Fruit fly (Drosophila melanogaster): ENCODE results near the gene Dh44.

Gene Dh44

DNA sequence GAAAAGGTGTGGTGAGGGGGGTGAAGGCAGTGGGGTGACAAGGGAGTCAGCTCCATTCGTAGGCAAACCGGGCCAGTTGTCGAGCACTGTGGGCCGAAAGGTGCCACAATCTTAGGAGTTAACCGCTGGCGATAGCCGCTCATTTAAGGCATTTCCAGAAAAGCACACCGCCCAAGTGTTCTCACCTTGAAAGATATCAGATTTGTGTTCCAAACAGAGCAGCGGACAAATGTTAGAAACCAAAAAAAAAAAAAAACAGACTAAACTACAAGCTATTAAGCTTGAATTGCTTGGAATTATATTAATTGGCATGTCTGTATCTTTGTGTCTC, 43.8 kb upstream of the Dh44 start (continued):
- TF ChIP-seq fkh (GFP tag; optimal IDR thresholded peaks at IDR 0.05) (no peak), dsx (GFP tag; optimal IDR thresholded peaks at IDR 0.05; ENCODE audit: poor library complexity, severe bottlenecking) (no peak), Hr39 (GFP tag; optimal IDR thresholded peaks at IDR 0.05) (no peak), svp (GFP tag) (no peak), CG6854 (GFP tag; optimal IDR thresholded peaks at IDR 0.05) (no peak), CG1621 (tag; optimal IDR thresholded peaks at IDR 0.05) (no peak), CG32006 (GFP tag; optimal IDR thresholded peaks at IDR 0.05) (peak; percentile 82), ss (GFP tag; optimal IDR thresholded peaks at IDR 0.05) (peak in 1 of 2 experiments; percentile 32), Eip93F (GFP tag; optimal IDR thresholded peaks at IDR 0.05) (no peak), Smox (GFP tag; optimal IDR thresholded peaks at IDR 0.05) (no peak), CG16779 (tag; optimal IDR thresholded peaks at IDR 0.05) (no peak), CG6276 (GFP tag; optimal IDR thresholded peaks at IDR 0.05) (peak; percentile 58), salr (GFP tag; optimal IDR thresholded peaks at IDR 0.05) (peak in 1 of 2 experiments; percentile 11), Ets21C (GFP tag; optimal IDR thresholded peaks at IDR 0.05) (no peak), Hr38 (GFP tag; optimal IDR thresholded peaks at IDR 0.05) (no peak), CG6163 (GFP tag; IDR thresholded peaks at IDR 0.05) (no peak), fd59A (GFP tag; optimal IDR thresholded peaks at IDR 0.05) (peak; percentile 58), achi (GFP tag; optimal IDR thresholded peaks at IDR 0.05) (peak; percentile 37), Eip75B (GFP tag; optimal IDR thresholded peaks at IDR 0.05) (peak; percentile 10), Blimp-1 (GFP tag; optimal IDR thresholded peaks at IDR 0.05) (no peak), CG8632 (GFP tag; optimal IDR thresholded peaks at IDR 0.05) (peak; percentile 34)

DNA sequence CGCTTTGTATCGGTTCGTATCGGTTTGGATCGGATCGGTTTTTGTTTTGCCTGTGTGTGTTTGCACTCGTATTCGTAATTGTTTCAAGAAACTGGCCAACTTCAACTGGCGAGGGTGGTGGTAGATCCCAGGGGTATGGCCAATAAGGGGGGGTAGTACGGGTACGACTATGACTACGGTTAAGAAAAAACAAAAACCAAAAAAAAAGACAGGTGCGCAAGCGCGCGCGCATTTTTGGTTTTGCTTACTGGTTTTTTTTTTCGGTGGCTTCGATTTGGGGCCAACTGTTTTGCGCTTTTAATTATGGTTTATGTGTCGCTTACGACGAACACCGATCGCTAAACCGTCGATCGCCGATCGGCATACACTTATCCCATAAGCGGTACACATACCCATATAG, 43.1 kb upstream of the Dh44 start:
- TF ChIP-seq CG6792 (GFP tag; optimal IDR thresholded peaks at IDR 0.05) (no peak), CG31627 (GFP tag; optimal IDR thresholded peaks at IDR 0.05) (no peak), CG3919 (GFP tag; optimal IDR thresholded peaks at IDR 0.05) (no peak), Sox14 (GFP tag; optimal IDR thresholded peaks at IDR 0.05) (no peak), CG8119 (GFP tag; IDR thresholded peaks at IDR 0.05) (peak; percentile 16; the same call in 2 of the 3 replicates), lz (GFP tag; optimal IDR thresholded peaks at IDR 0.05) (no peak), CG6854 (GFP tag; optimal IDR thresholded peaks at IDR 0.05) (no peak), eg (GFP tag; IDR thresholded peaks at IDR 0.05) (peak; percentile 69), net (GFP tag; optimal IDR thresholded peaks at IDR 0.05) (no peak), Eip78C (GFP tag) (no peak), CG1621 (tag; optimal IDR thresholded peaks at IDR 0.05) (no peak), CG4318 (GFP tag; optimal IDR thresholded peaks at IDR 0.05) (no peak), CG6276 (GFP tag; optimal IDR thresholded peaks at IDR 0.05) (no peak), svp (GFP tag) (no peak), CG6808 (GFP tag; optimal IDR thresholded peaks at IDR 0.05) (no peak), CG6163 (GFP tag; IDR thresholded peaks at IDR 0.05) (peak; percentile 47), CG15336 (GFP tag; IDR thresholded peaks at IDR 0.05) (peak; percentile 45), Gug (GFP tag; IDR thresholded peaks at IDR 0.05) (no peak)

- TF ChIP-seq CG6808 (GFP tag; optimal IDR thresholded peaks at IDR 0.05) (no peak), fkh (GFP tag; optimal IDR thresholded peaks at IDR 0.05) (peak; percentile 47), CG3919 (GFP tag; optimal IDR thresholded peaks at IDR 0.05) (no peak), CG8632 (GFP tag; optimal IDR thresholded peaks at IDR 0.05) (no peak), Met (GFP tag; optimal IDR thresholded peaks at IDR 0.05) (no peak), CG11294 (GFP tag; IDR thresholded peaks at IDR 0.05) (no peak), salr (GFP tag; optimal IDR thresholded peaks at IDR 0.05) (no peak), svp (GFP tag) (no peak), cyc (GFP tag; optimal IDR thresholded peaks at IDR 0.05) (no peak)
Observed at dm6 chr3R:9595681-9596357, 42.2 kb upstream of the Dh44 start.
